Fruit fly (Drosophila melanogaster): Measurements from ENCODE around the gene mbo.

Gene mbo

dm6 chr3R:12656946-12657566 is 21.8 kb downstream of the mbo start (continued):
- TF ChIP-seq lbe (GFP tag; optimal IDR thresholded peaks at IDR 0.05) (no peak), CG18599 (GFP tag; optimal IDR thresholded peaks at IDR 0.05) (peak; percentile 69), Ets97D (GFP tag; optimal IDR thresholded peaks at IDR 0.05) (no peak), Stat92E (GFP tag; optimal IDR thresholded peaks at IDR 0.05) (no peak), Sry-δ (GFP tag; optimal IDR thresholded peaks at IDR 0.05) (no peak), Camta (GFP tag; optimal IDR thresholded peaks at IDR 0.05) (no peak), stwl (tag; optimal IDR thresholded peaks at IDR 0.05) (no peak), CG34422 (GFP tag; IDR thresholded peaks at IDR 0.05) (no peak), D19B (GFP tag; optimal IDR thresholded peaks at IDR 0.05) (peak; percentile 18), Atf3 (GFP tag; optimal IDR thresholded peaks at IDR 0.05) (no peak), Taf1 (GFP tag; IDR thresholded peaks at IDR 0.05) (no peak), CrebB (tag; optimal IDR thresholded peaks at IDR 0.05) (no peak), CG4707 (GFP tag; optimal IDR thresholded peaks at IDR 0.05) (no peak), CkIIα-i1 (GFP tag; IDR thresholded peaks at IDR 0.05) (no peak), trh (GFP tag; optimal IDR thresholded peaks at IDR 0.05) (no peak), corto (GFP tag; optimal IDR thresholded peaks at IDR 0.05) (no peak), bsh (GFP tag; optimal IDR thresholded peaks at IDR 0.05) (no peak), D19A (tag; optimal IDR thresholded peaks at IDR 0.05) (no peak), salm (tag; optimal IDR thresholded peaks at IDR 0.05) (no peak), ranshi (GFP tag; IDR thresholded peaks at IDR 0.05) (no peak), ssp (GFP tag; IDR thresholded peaks at IDR 0.05) (no peak), oc (tag; optimal IDR thresholded peaks at IDR 0.05) (no peak), CG10321 (GFP tag; IDR thresholded peaks at IDR 0.05) (no peak), nerfin-1 (tag; optimal IDR thresholded peaks at IDR 0.05) (no peak), CG32532 (GFP tag; IDR thresholded peaks at IDR 0.05) (0 out of 2 replicates have a peak, but pooled peaks have one; percentile 5), gce (GFP tag; IDR thresholded peaks at IDR 0.05) (no peak), pho (GFP tag; optimal IDR thresholded peaks at IDR 0.05) (peak; percentile 13), Hr3 (GFP tag; optimal IDR thresholded peaks at IDR 0.05) (no peak), sim (GFP tag; IDR thresholded peaks at IDR 0.05) (no peak), CG7839 (tag; optimal IDR thresholded peaks at IDR 0.05) (peak; percentile 39), dpn (GFP tag; optimal IDR thresholded peaks at IDR 0.05) (no peak), gcm2 (GFP tag; optimal IDR thresholded peaks at IDR 0.05) (no peak), CG6689 (GFP tag; IDR thresholded peaks at IDR 0.05) (no peak), CG11085 (GFP tag; IDR thresholded peaks at IDR 0.05) (no peak), kay (GFP tag; optimal IDR thresholded peaks at IDR 0.05) (no peak), CG17385 (GFP tag; optimal IDR thresholded peaks at IDR 0.05) (no peak), CG12071 (GFP tag; optimal IDR thresholded peaks at IDR 0.05) (peak; percentile 52), lab (GFP tag; optimal IDR thresholded peaks at IDR 0.05) (peak; percentile 70), otp (GFP tag; IDR thresholded peaks at IDR 0.05) (no peak), Hr78 (GFP tag; optimal IDR thresholded peaks at IDR 0.05) (no peak), bab2 (GFP tag; optimal IDR thresholded peaks at IDR 0.05) (no peak), fru (optimal IDR thresholded peaks at IDR 0.05) (no peak), CG7987 (GFP tag; optimal IDR thresholded peaks at IDR 0.05) (no peak), slou (GFP tag; optimal IDR thresholded peaks at IDR 0.05) (no peak), CG4617 (GFP tag; optimal IDR thresholded peaks at IDR 0.05; ENCODE audit: borderline replicate concordance) (no peak), eve (GFP tag; optimal IDR thresholded peaks at IDR 0.05) (no peak), Ravus (GFP tag; IDR thresholded peaks at IDR 0.05) (no peak), CG11696 (GFP tag; IDR thresholded peaks at IDR 0.05) (no peak), ERR (GFP tag; optimal IDR thresholded peaks at IDR 0.05) (no peak), Hand (GFP tag; optimal IDR thresholded peaks at IDR 0.05) (peak; percentile 38), Bgb (GFP tag; IDR thresholded peaks at IDR 0.05; ENCODE audit: partially characterized antibody) (no peak)
